Worm (Caenorhabditis elegans) whole organism, L3 larva: ENCODE measurements around the gene Y54G11A.19.

Experiments used
- ZK546.5 ChIP-seq: sonication (generic microtip); optimal IDR thresholded peaks from 2 replicates; lab custom pipeline; 2017; ENCODE audit warnings: missing biosample characterization, missing genetic modification characterization
- aly-2 ChIP-seq: fragments of 150-350 bp; optimal IDR thresholded peaks from 2 replicates; lab custom pipeline; 2014; ENCODE audit warnings: missing biosample characterization, missing genetic modification characterization
- ceh-28 ChIP-seq: fragments of 150-350 bp; optimal IDR thresholded peaks from 2 replicates; lab custom pipeline; 2014; ENCODE audit warnings: missing biosample characterization, missing genetic modification reagents, missing genetic modification characterization
- nhr-11 ChIP-seq: fragments of 150-350 bp; optimal IDR thresholded peaks from 2 replicates; lab custom pipeline; 2014; ENCODE audit warnings: missing biosample characterization, missing genetic modification characterization
- nhr-12 ChIP-seq: fragments of 150-350 bp; optimal IDR thresholded peaks from 2 replicates; lab custom pipeline; 2014; ENCODE audit warnings: missing biosample characterization, missing genetic modification characterization
- nhr-76 ChIP-seq: fragments of 150-350 bp; sonication (generic microtip); optimal IDR thresholded peaks from 5 replicates; lab custom pipeline; 2014; ENCODE audit warnings: missing biosample characterization, missing genetic modification characterization
- pha-4 ChIP-seq: fragments of 150-350 bp; optimal IDR thresholded peaks from 2 replicates; lab custom pipeline; 2014; ENCODE audit warnings: missing biosample characterization, missing genetic modification reagents, missing genetic modification characterization
- pqm-1 ChIP-seq: fragments of 150-350 bp; optimal IDR thresholded peaks from 2 replicates; lab custom pipeline; 2017; ENCODE audit warnings: missing biosample characterization, missing genetic modification characterization, inconsistent platforms
- snpc-4 ChIP-seq: fragments of 150-350 bp; optimal IDR thresholded peaks from 2 replicates; lab custom pipeline; 2014; ENCODE audit warnings: missing biosample characterization, missing genetic modification characterization
- zag-1 ChIP-seq: fragments of 150-350 bp; optimal IDR thresholded peaks from 2 replicates; lab custom pipeline; 2014; ENCODE audit warnings: missing biosample characterization, missing genetic modification characterization

- TF ChIP-seq ceh-28 (tag; lab: Kevin White, UChicago): no peak
- TF ChIP-seq zag-1 (tag; lab: Kevin White, UChicago): no peak
- TF ChIP-seq nhr-76: no peak
- no peak for TF ChIP-seq ZK546.5 (tag; lab: Kevin White, UChicago)
- no peak for TF ChIP-seq nhr-12 (tag; lab: Kevin White, UChicago)
- TF ChIP-seq pqm-1: no peak
- no peak for TF ChIP-seq nhr-11 (tag; lab: Kevin White, UChicago)
- no peak for TF ChIP-seq snpc-4 (tag; lab: Kevin White, UChicago)
- no peak for TF ChIP-seq pha-4 (tag; lab: Kevin White, UChicago)
- TF ChIP-seq aly-2 (tag; lab: Kevin White, UChicago): no peak
Measured at ce11 chrII:14269142-14269593, 12.5 kb upstream of the Y54G11A.19 start, which contains the start of gene Y54G11A.1.
